In the genomic region with DNA sequence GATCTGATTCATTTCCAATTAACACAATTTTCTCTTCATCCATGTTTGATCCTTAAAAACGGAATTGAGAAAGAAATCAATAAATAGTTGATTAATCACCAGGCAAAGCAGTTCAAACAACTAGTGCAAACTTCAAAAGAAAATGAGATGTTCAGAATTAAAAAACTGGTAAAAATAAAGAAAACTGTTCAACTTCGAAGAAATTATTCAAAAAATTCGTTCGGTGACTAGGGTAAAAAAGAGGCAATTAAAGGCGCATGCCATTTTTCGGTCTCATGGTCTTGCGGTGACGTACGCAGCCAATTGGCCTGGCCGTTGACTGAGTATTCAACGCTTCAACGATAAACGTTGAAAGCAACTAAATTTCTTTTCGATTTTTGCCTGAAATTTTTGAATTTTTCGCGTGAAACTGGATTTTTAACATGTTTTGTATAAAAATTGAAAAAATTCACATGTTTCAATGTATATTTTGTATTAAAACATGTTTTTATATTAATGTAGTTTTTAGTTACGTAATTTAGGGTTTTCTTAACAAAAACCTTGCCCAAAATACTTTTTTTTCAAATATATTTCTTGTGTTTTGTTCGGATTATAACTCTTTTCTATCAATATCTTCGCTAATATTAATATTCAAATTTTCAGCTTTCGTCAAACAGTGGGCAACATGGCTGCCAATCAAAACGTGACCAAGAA, we compare ENCODE assay signal across 2 worm cellular contexts.
TF ChIP-seq lines count a peak whose summit lies in the region.

A gene (minus strand): TSS at position 51 of the 693 bp plus-strand sequence.
A gene (plus strand): TSS at position 643 of the 693 bp plus-strand sequence.

TF ChIP-seq in whole organism, L1 larva, 84 proteins besides CTCF, POLR2A, EP300 and RAD21 (continued from another document):
- TF ChIP-seq rnt-1 (tag; optimal IDR thresholded peaks at IDR 0.05; lab: Kevin White, UChicago), result peak; percentile 85
- no peak for TF ChIP-seq mab-9 (GFP tag; IDR thresholded peaks at IDR 0.05; lab: Robert Waterston, UW)
- TF ChIP-seq sox-4 (tag; optimal IDR thresholded peaks at IDR 0.05; lab: Kevin White, UChicago), result no peak
- TF ChIP-seq unc-130 (tag; optimal IDR thresholded peaks at IDR 0.05; lab: Kevin White, UChicago), result peak; percentile 79
- peak in 4 of 6 experiments; percentile 30 to 69 (median 38) for TF ChIP-seq elt-3 (tag; optimal IDR thresholded peaks at IDR 0.05; lab: Kevin White, UChicago)
- TF ChIP-seq skn-1 (tag; optimal IDR thresholded peaks at IDR 0.05; lab: Kevin White, UChicago), result peak; percentile 76
- TF ChIP-seq unc-30 (tag; optimal IDR thresholded peaks at IDR 0.05; lab: Kevin White, UChicago), result no peak
- peak; percentile 51 for TF ChIP-seq fos-1 (tag; optimal IDR thresholded peaks at IDR 0.05; lab: Kevin White, UChicago)
- peak; percentile 70 to 80 (median 78) for TF ChIP-seq dpl-1 (GFP tag; optimal IDR thresholded peaks at IDR 0.05; lab: Kevin White, UChicago)
- TF ChIP-seq sup-37 (GFP tag; optimal IDR thresholded peaks at IDR 0.05; lab: Kevin White, UChicago), result no peak
- TF ChIP-seq fkh-10 (GFP tag; optimal IDR thresholded peaks at IDR 0.05; lab: Kevin White, UChicago), result no peak
- peak; percentile 29 for TF ChIP-seq aly-2 (tag; optimal IDR thresholded peaks at IDR 0.05; lab: Kevin White, UChicago)
- TF ChIP-seq jun-1 (tag; optimal IDR thresholded peaks at IDR 0.05; lab: Kevin White, UChicago), result no peak
- TF ChIP-seq nhr-90 (tag; optimal IDR thresholded peaks at IDR 0.05; lab: Kevin White, UChicago; ENCODE audit: poor library complexity), result peak; percentile 57
- TF ChIP-seq irx-1 (tag; optimal IDR thresholded peaks at IDR 0.05; lab: Kevin White, UChicago), result peak; percentile 40
- peak in 1 of 2 experiments; percentile 69 for TF ChIP-seq mdl-1 (tag; optimal IDR thresholded peaks at IDR 0.05; lab: Kevin White, UChicago)
- no peak for TF ChIP-seq egl-27 (tag; optimal IDR thresholded peaks at IDR 0.05; lab: Kevin White, UChicago)
- peak; percentile 89 for TF ChIP-seq C16A3.4 (tag; optimal IDR thresholded peaks at IDR 0.05; lab: Kevin White, UChicago)
- TF ChIP-seq swsn-7 (tag; optimal IDR thresholded peaks at IDR 0.05; lab: Kevin White, UChicago), result peak; percentile 51
- no peak for TF ChIP-seq efl-3 (GFP tag; optimal IDR thresholded peaks at IDR 0.05; lab: Kevin White, UChicago)
- TF ChIP-seq ceh-90 (tag; optimal IDR thresholded peaks at IDR 0.05; lab: Kevin White, UChicago), result no peak
- peak; percentile 71 for TF ChIP-seq blmp-1 (tag; optimal IDR thresholded peaks at IDR 0.05; lab: Kevin White, UChicago)
- peak; percentile 27 for TF ChIP-seq snpc-4 (tag; optimal IDR thresholded peaks at IDR 0.05; lab: Kevin White, UChicago)
- no peak for TF ChIP-seq elt-2 (tag; optimal IDR thresholded peaks at IDR 0.05; lab: Kevin White, UChicago)
- no peak for TF ChIP-seq nhr-12 (tag; optimal IDR thresholded peaks at IDR 0.05; lab: Kevin White, UChicago)
- peak; percentile 75 for TF ChIP-seq nhr-85 (tag; lab: Kevin White, UChicago)
- TF ChIP-seq tbx-2 (tag; optimal IDR thresholded peaks at IDR 0.05; lab: Kevin White, UChicago), result peak; percentile 63
- TF ChIP-seq lin-14 (GFP tag; optimal IDR thresholded peaks at IDR 0.05; lab: Kevin White, UChicago), result peak; percentile 70

TF ChIP-seq in whole organism, young adult, 124 proteins besides CTCF, POLR2A, EP300 and RAD21 (continued from another document):
- no peak for TF ChIP-seq nhr-27 (tag; optimal IDR thresholded peaks at IDR 0.05; lab: Kevin White, UChicago)
- TF ChIP-seq nhr-90 (tag; optimal IDR thresholded peaks at IDR 0.05; lab: Kevin White, UChicago), result no peak
- TF ChIP-seq lin-35 (GFP tag; optimal IDR thresholded peaks at IDR 0.05; lab: Kevin White, UChicago), result peak in 1 of 3 experiments; percentile 58
- peak; percentile 14 for TF ChIP-seq unc-62 (GFP tag; optimal IDR thresholded peaks at IDR 0.05; lab: Kevin White, UChicago)
- TF ChIP-seq let-526 (GFP tag; IDR thresholded peaks at IDR 0.05; lab: Robert Waterston, UW), result no peak
- no peak for TF ChIP-seq B0261.1 (tag; optimal IDR thresholded peaks at IDR 0.05; lab: Kevin White, UChicago)
- peak; percentile 72 for TF ChIP-seq D2030.7 (GFP tag; IDR thresholded peaks at IDR 0.05; lab: Robert Waterston, UW)
- TF ChIP-seq sdz-38 (tag; optimal IDR thresholded peaks at IDR 0.05; lab: Kevin White, UChicago), result no peak
- TF ChIP-seq nfya-1 (tag; optimal IDR thresholded peaks at IDR 0.05; lab: Kevin White, UChicago; ENCODE audit: borderline replicate concordance, insufficient read depth), result no peak
- no peak for TF ChIP-seq bed-2 (GFP tag; IDR thresholded peaks at IDR 0.05; lab: Robert Waterston, UW)
- TF ChIP-seq attf-6 (GFP tag; IDR thresholded peaks at IDR 0.05; lab: Robert Waterston, UW), result no peak
- TF ChIP-seq lsl-1 (GFP tag; optimal IDR thresholded peaks at IDR 0.05; lab: Kevin White, UChicago), result peak; percentile 58
- TF ChIP-seq F23B12.7 (tag; optimal IDR thresholded peaks at IDR 0.05; lab: Kevin White, UChicago; ENCODE audit: insufficient read depth), result peak; percentile 96
TF ChIP-seq in whole organism, young adult: peak in this region for 35.
